Worm (Caenorhabditis elegans) whole organism, late embryonic: ENCODE results near the gene Y105C5A.8.
"Not testable (repeated sequence)": the region's sequence is repeated elsewhere in the genome, so short reads cannot be mapped to it uniquely, and the experiment has no call there.

ENCODE experiments used
- F13H6.1 ChIP-seq: sonication (generic microtip); optimal IDR thresholded peaks from 2 replicates; lab custom pipeline; 2016; ENCODE audit warnings: missing genetic modification characterization, missing compliant biosample characterization
- T23F11.4 ChIP-seq: fragments of 200-800 bp; sonication (Bioruptor generic); optimal IDR thresholded peaks from 2 replicates; lab custom pipeline; 2018; ENCODE audit warnings: mild to moderate bottlenecking, missing genetic modification characterization, missing compliant biosample characterization
- ahr-1 ChIP-seq: sonication (generic microtip); optimal IDR thresholded peaks from 2 replicates; lab custom pipeline; 2016; ENCODE audit warnings: missing genetic modification characterization, missing compliant biosample characterization
- ceh-14 ChIP-seq: sonication (generic microtip); optimal IDR thresholded peaks from 2 replicates; lab custom pipeline; 2016; ENCODE audit warnings: missing genotype, missing genetic modification characterization, missing compliant biosample characterization
- ceh-18 ChIP-seq: sonication (generic microtip); optimal IDR thresholded peaks from 2 replicates; lab custom pipeline; 2016; ENCODE audit warnings: missing genetic modification characterization, missing compliant biosample characterization
- ceh-19 ChIP-seq: fragments of 200-800 bp; sonication (Bioruptor generic); optimal IDR thresholded peaks from 2 replicates; lab custom pipeline; 2018; ENCODE audit warnings: mild to moderate bottlenecking, missing genetic modification characterization, missing compliant biosample characterization
- ceh-2 ChIP-seq: sonication (generic microtip); optimal IDR thresholded peaks from 2 replicates; lab custom pipeline; 2016; ENCODE audit warnings: missing genotype, missing genetic modification characterization, missing compliant biosample characterization
- ceh-22 ChIP-seq: sonication (generic microtip); optimal IDR thresholded peaks from 2 replicates; lab custom pipeline; 2017; ENCODE audit warnings: missing biosample characterization, missing genetic modification characterization
- ceh-24 ChIP-seq: sonication (generic microtip); optimal IDR thresholded peaks from 2 replicates; lab custom pipeline; 2016; ENCODE audit warnings: mild to moderate bottlenecking, missing genetic modification characterization, missing compliant biosample characterization
- ceh-31 ChIP-seq: sonication (generic microtip); optimal IDR thresholded peaks from 2 replicates; lab custom pipeline; 2016; ENCODE audit warnings: missing genetic modification characterization, missing compliant biosample characterization
- ceh-48 ChIP-seq: sonication (generic microtip); optimal IDR thresholded peaks from 2 replicates; lab custom pipeline; 2016; ENCODE audit warnings: missing genetic modification characterization, inconsistent platforms, missing compliant biosample characterization
- ceh-6 ChIP-seq: fragments of 200-800 bp; sonication (Bioruptor generic); optimal IDR thresholded peaks from 2 replicates; lab custom pipeline; 2018; ENCODE audit warnings: mild to moderate bottlenecking, missing genetic modification characterization, missing compliant biosample characterization
- ceh-9 ChIP-seq: sonication (generic microtip); optimal IDR thresholded peaks from 2 replicates; lab custom pipeline; 2016; ENCODE audit warnings: mild to moderate bottlenecking, missing genetic modification characterization, inconsistent platforms, missing compliant biosample characterization
- elt-2 ChIP-seq: sonication (generic microtip); optimal IDR thresholded peaks from 2 replicates; lab custom pipeline; 2016; ENCODE audit warnings: missing genetic modification reagents, missing genetic modification characterization, missing compliant biosample characterization
- elt-4 ChIP-seq: sonication (generic microtip); optimal IDR thresholded peaks from 2 replicates; lab custom pipeline; 2016; ENCODE audit warnings: missing genetic modification characterization, missing compliant biosample characterization
- fkh-6 ChIP-seq: sonication (generic microtip); optimal IDR thresholded peaks from 2 replicates; lab custom pipeline; 2016; ENCODE audit warnings: missing genetic modification characterization, missing compliant biosample characterization
- gmeb-2 ChIP-seq: sonication (generic microtip); optimal IDR thresholded peaks from 2 replicates; lab custom pipeline; 2016; ENCODE audit warnings: missing genetic modification characterization, inconsistent platforms, missing compliant biosample characterization
- hlh-30 ChIP-seq: sonication (generic microtip); optimal IDR thresholded peaks from 2 replicates; lab custom pipeline; 2017; ENCODE audit warnings: antibody characterized with exemption, missing genetic modification characterization, missing compliant biosample characterization; ENCODE audit not compliant: insufficient read depth
- hlh-8 ChIP-seq: sonication (generic microtip); optimal IDR thresholded peaks from 2 replicates; lab custom pipeline; 2016; ENCODE audit warnings: missing genotype, missing genetic modification characterization, missing compliant biosample characterization
- odd-2 ChIP-seq: sonication (generic microtip); optimal IDR thresholded peaks from 2 replicates; lab custom pipeline; 2017; ENCODE audit warnings: antibody characterized with exemption, mild to moderate bottlenecking, missing genetic modification characterization, missing compliant biosample characterization
- pha-4 ChIP-seq: fragments of 150-350 bp; optimal IDR thresholded peaks from 2 replicates; lab custom pipeline; 2018; ENCODE audit warnings: missing biosample characterization, missing genetic modification reagents, missing genetic modification characterization
- ref-2 ChIP-seq: sonication (generic microtip); optimal IDR thresholded peaks from 2 replicates; lab custom pipeline; 2016; ENCODE audit warnings: missing genetic modification characterization, missing compliant biosample characterization
- tbx-2 ChIP-seq: sonication (generic microtip); optimal IDR thresholded peaks from 2 replicates; lab custom pipeline; 2016; ENCODE audit warnings: missing genetic modification characterization, missing compliant biosample characterization
- zip-5 ChIP-seq: sonication (generic microtip); optimal IDR thresholded peaks from 2 replicates; lab custom pipeline; 2016; ENCODE audit warnings: missing genetic modification characterization, missing compliant biosample characterization

The Y105C5A.8 gene

DNA sequence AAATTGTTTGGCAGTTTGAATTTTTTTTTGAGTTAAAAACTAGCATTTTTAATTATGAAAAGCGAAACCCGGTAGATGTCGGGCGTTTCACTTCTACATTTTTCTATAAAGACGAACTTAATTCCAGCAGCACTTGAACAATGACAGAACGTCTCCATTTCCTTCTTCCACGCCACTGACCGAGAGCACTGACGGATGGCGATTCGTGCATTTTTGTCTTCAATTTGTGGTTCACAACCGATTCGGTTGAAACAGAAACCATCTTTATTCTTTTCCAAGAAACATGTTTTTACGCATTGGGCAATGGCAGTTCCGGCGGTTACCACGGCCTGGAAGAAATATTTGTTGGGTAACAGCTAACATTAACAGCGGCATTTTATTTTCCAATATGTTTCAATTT is 3.7 kb downstream of the Y105C5A.8 start:
- no peak for TF ChIP-seq gmeb-2 (tag; lab: Kevin White, UChicago)
- TF ChIP-seq T23F11.4 (GFP tag; lab: Kevin White, UChicago) = no peak
- TF ChIP-seq ceh-14 (tag; lab: Kevin White, UChicago) = no peak
- TF ChIP-seq ref-2 (tag; lab: Kevin White, UChicago) = no peak
- TF ChIP-seq hlh-30 = no peak
- TF ChIP-seq ahr-1 (tag; lab: Kevin White, UChicago) = no peak
- no peak for TF ChIP-seq ceh-22 (tag; lab: Kevin White, UChicago)

DNA sequence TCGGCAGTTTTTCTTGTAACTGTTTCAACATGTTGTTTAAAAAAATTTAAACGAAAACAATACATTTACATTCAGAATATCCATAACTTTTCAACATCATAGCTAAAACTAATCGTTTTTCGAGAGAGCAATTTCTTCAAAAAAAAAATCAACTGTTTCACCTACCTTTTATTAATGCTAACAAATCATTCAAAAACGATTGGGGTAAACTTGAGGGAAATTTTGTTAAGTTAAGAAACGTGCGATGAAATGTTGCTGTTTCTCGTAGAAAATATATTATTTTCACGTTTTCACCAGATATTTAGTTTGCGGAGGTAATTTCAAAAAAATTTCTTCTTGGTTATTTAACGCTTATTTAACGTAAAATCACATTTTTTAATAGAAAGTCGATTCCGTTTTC is 10.5 kb downstream of the Y105C5A.8 start:
- TF ChIP-seq tbx-2 (tag; lab: Kevin White, UChicago) = no peak
- no peak for TF ChIP-seq ceh-9 (tag; lab: Kevin White, UChicago)
- TF ChIP-seq ceh-18 (tag; lab: Kevin White, UChicago) = no peak
- TF ChIP-seq fkh-6 (tag; lab: Kevin White, UChicago) = no peak

DNA sequence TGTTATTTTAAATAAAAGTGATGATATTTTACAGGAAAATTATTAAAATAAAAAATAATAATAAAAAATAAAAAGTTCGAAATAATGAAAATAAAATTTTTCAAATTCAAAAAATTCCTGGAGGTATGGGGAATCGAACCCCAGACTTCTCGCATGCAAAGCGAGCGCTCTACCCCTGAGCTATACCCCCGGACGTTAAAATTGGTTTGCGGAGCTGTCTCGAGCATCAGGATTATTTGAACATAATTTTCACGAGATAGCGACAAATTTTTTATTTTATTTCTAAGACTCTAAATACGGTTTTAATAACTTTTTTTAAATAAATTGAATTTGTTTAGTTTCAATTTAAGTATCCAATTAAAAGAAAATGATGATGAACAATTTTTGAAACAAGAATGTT is 12.7 kb downstream of the Y105C5A.8 start:
- no peak for TF ChIP-seq ceh-6
- TF ChIP-seq pha-4 (tag; lab: Kevin White, UChicago) = no peak
- no peak for TF ChIP-seq F13H6.1 (tag; lab: Kevin White, UChicago)
- TF ChIP-seq T23F11.4 (GFP tag; lab: Kevin White, UChicago) = no peak

DNA sequence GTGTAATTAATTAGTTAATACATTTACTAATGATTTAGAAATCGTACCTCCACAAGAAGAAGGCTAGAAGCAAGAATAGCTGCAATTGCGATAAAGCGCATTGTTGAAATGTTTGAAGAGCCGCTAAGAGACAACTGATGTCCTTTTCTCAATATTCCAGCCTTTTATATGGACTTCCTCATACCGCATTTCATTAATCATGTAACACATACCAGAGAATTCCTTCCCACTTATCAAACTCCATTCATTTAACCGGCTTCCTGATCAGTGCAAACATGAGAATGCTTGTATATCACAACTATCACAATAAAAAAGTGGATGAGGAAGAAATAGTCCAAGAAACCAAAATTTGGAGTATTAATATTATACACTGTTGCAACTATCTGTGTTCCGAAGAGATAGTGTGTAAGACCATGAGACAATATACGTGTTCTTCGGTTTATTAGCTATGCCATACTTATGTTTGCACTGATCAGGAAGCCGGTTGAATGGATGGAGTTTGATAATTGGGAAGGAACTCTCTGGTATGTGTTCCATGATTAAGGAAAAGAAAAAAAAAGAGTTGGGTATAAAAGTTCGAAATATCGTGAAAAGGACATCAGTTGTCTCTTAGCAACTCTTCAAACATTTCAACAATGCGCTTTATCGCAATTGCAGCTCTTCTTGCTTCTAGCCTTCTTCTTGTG is 21.8 kb downstream of the Y105C5A.8 start, which contains the start of the genes pqn-78 and pqn-79:
Gene pqn-78, minus strand, starts transcription at position 101 of the 686 bp plus-strand sequence.
Gene pqn-79, plus strand, starts transcription at position 636 of the 686 bp plus-strand sequence.
- TF ChIP-seq ceh-48 (tag; lab: Kevin White, UChicago); ceh-19 (GFP tag; lab: Kevin White, UChicago); elt-4 (tag; lab: Kevin White, UChicago): not testable (repeated sequence)

DNA sequence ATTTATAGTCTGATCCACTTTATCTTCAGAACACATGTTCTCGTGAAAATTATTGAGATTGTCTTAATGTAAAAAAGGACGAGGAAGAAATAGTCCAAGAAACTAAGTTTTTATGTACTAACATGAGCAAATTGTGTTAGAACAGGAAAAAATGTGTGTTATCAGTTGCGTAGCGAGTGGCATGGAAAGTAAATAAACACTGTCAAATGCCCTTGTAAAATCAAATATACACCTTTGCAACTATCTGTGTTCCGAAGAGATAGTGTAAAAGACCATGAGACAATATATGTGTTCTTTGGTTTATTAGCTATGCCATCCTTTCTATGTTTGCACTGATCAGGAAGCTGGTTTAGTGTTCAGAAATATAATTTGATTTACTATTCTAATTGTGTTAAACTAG is 23.8 kb downstream of the Y105C5A.8 start:
- no peak for TF ChIP-seq odd-2 (tag; lab: Kevin White, UChicago)
- TF ChIP-seq elt-2 = peak; percentile 70

DNA sequence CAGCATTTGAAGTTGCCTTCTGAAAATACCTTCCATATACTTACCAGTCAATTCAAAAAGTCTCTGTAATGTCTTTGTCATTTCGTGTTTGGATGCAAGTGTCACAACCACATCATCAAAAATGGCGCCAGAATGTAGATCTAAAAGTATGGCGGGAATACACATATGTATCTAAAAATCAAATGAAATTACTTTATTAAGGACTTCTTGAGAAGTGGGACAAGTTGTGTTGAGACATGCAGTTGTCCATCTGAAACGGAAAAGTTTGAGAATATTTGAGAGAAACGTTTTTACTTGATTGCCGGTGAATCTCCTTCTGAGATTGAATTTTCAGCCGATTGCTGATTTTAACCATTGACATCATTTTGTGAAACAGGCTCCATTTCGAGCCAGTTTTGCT is 24.9 kb downstream of the Y105C5A.8 start:
- TF ChIP-seq ceh-18 (tag; lab: Kevin White, UChicago) (no peak), ceh-24 (tag; lab: Kevin White, UChicago) (no peak)

DNA sequence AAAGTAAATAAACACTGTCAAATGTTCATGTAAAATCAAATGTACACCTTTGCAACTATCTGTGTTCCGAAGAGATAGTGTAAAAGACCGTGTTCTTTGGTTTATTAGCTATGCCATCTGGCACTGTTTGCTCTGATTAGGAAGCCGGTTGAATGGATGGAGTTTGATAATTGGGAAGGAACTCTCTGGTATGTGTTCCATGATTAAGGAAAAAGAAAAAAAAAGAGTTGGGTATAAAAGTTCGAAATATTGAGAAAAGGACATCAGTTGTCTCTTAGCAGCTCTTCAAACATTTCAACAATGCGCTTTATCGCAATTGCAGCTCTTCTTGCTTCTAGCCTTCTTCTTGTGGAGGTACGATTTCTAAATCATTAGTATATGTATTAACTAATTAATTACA is 26.5 kb downstream of the Y105C5A.8 start, which contains the start of gene abu-5:
Gene abu-5, plus strand, starts transcription at position 301 of the 400 bp plus-strand sequence.
- TF ChIP-seq elt-2 = peak; percentile 34

DNA sequence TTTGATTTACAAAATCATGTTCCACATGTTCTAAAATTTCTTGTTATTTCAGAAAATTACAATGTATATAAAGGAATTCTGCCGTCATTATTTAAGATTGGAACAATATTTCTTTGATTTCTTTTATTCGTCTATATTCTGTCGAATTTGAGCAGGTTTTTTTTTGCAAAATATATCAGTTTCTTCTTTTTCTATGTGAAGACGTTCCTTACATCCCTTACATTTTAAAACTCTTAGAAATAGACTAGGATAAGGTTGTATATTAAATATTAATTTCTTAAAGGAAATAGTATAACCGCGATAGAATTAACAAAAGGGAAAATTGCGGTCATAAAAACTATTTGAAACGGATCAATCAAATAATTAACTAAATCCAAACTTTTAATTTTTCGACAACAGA is 28.0 kb downstream of the Y105C5A.8 start:
- no peak for TF ChIP-seq ceh-2 (tag; lab: Kevin White, UChicago)
- TF ChIP-seq elt-2 = no peak
- no peak for TF ChIP-seq zip-5 (tag; lab: Kevin White, UChicago)

DNA sequence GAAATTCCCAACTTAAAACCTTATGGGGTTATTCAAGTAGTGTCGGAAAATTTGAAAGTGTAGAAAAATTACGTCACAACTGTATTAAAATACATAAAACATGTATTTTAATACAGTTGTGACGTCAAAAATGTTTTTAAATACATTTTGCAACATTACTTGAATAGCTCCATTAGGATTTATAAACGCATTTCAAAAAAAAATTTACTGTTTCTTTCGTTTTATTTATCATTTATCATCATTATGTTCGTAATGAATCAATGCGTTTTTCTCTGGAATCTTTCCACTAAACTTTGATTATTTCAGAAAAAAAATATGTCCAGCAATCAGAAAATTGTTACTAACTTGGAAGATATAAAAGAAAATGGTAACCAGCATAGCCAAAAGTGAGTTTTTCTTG is 33.3 kb downstream of the Y105C5A.8 start, which contains the start of gene Y105C5A.508:
Gene Y105C5A.508, plus strand, starts transcription at position 301 of the 400 bp plus-strand sequence.
- no peak for TF ChIP-seq hlh-8 (tag; lab: Kevin White, UChicago)
- TF ChIP-seq ceh-31 = no peak
